Worm (Caenorhabditis elegans): ENCODE data around the gene gldi-4.

gldi-4 gene

ce11 chrIV:7020630-7021029 is 3.2 kb downstream of the gldi-4 start (continued):
- no peak for TF ChIP-seq ceh-88 (GFP tag; IDR thresholded peaks at IDR 0.05)

DNA sequence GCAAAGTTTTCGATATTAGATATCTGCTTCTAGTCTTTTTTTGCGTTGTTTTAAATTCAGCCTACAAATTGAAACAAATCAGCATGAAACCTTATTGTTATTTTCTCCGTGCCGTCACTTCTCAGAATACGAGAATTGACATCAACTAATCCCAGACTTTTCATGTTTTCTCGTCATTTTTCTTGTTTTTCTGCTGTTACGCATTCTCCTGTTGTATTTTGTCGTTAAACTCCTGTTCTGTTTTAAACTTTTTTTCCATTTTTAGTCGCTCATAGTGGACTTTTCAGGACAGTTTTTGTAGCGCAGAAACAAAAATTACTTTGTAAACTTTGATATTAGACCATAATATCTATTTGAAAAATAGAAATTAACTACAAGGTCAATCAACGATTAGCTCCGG is 4.8 kb downstream of the gldi-4 start:
- no peak for TF ChIP-seq nhr-20 (tag; optimal IDR thresholded peaks at IDR 0.05)
- TF ChIP-seq nhr-85 (tag) = peak; percentile 56

DNA sequence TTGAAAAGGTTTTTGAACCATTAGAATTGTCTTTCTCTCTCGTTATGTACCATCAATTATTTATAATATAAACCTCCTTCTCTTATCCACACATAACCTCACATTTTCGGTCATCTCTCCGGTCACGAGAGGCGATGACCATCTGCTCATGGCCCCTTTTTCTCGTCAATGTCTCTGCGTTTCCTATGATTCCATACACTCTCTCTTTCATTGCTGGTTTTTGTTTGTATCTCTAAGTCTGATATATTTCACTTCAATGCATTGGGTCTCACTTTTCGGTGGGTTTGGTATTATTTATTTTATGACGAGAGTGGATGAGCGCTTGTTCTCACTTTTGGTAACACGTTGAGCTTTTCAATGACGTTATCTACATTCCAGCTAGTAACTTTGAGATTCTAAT is 5.6 kb downstream of the gldi-4 start:
- peak; percentile 43 to 55 (median 48) for TF ChIP-seq dpl-1 (GFP tag; optimal IDR thresholded peaks at IDR 0.05)
- TF ChIP-seq skn-1 (tag; optimal IDR thresholded peaks at IDR 0.05) = peak; percentile 61
- no peak for TF ChIP-seq mab-9 (GFP tag; IDR thresholded peaks at IDR 0.05)
- TF ChIP-seq tlp-1 (tag; optimal IDR thresholded peaks at IDR 0.05) = no peak
- TF ChIP-seq nhr-28 (tag; optimal IDR thresholded peaks at IDR 0.05) = no peak
- no peak for TF ChIP-seq ceh-90 (tag; optimal IDR thresholded peaks at IDR 0.05)
- TF ChIP-seq nhr-237 (tag; optimal IDR thresholded peaks at IDR 0.05) = no peak
- TF ChIP-seq lin-14 (GFP tag; optimal IDR thresholded peaks at IDR 0.05) = peak; percentile 96
- peak; percentile 12 for TF ChIP-seq lin-15B (tag; optimal IDR thresholded peaks at IDR 0.05)
- no peak for TF ChIP-seq ces-1 (GFP tag; optimal IDR thresholded peaks at IDR 0.05)
- peak; percentile 16 for TF ChIP-seq aha-1 (tag; optimal IDR thresholded peaks at IDR 0.05)
- peak; percentile 39 for TF ChIP-seq egl-13 (tag; optimal IDR thresholded peaks at IDR 0.05)
- peak; percentile 60 to 66 for TF ChIP-seq efl-1 (optimal IDR thresholded peaks at IDR 0.05)
- peak; percentile 31 to 62 for TF ChIP-seq efl-1 (GFP tag; optimal IDR thresholded peaks at IDR 0.05 in 1 of 2)
- no peak for TF ChIP-seq sup-37 (GFP tag; optimal IDR thresholded peaks at IDR 0.05)
- no peak for TF ChIP-seq mef-2 (tag; optimal IDR thresholded peaks at IDR 0.05)
- TF ChIP-seq nhr-47 (tag; optimal IDR thresholded peaks at IDR 0.05) = peak; percentile 65
- peak; percentile 48 for TF ChIP-seq jun-1 (tag; optimal IDR thresholded peaks at IDR 0.05)
- TF ChIP-seq snpc-4 (tag; optimal IDR thresholded peaks at IDR 0.05) = peak; percentile 48
- peak; percentile 81 for TF ChIP-seq nhr-90 (tag; optimal IDR thresholded peaks at IDR 0.05; ENCODE audit: poor library complexity)
- TF ChIP-seq ztf-4 (tag; optimal IDR thresholded peaks at IDR 0.05) = peak; percentile 85
- peak; percentile 26 for TF ChIP-seq elt-2 (tag; optimal IDR thresholded peaks at IDR 0.05)
- peak; percentile 37 for TF ChIP-seq fkh-8 (tag; optimal IDR thresholded peaks at IDR 0.05)
- TF ChIP-seq fos-1 (tag; optimal IDR thresholded peaks at IDR 0.05) = peak; percentile 67
- TF ChIP-seq mdl-1 (tag; optimal IDR thresholded peaks at IDR 0.05) = peak in 1 of 2 experiments; percentile 83
- TF ChIP-seq nhr-77 (tag; optimal IDR thresholded peaks at IDR 0.05) = peak; percentile 29
- no peak for TF ChIP-seq ama-1 (optimal IDR thresholded peaks at IDR 0.05)
- TF ChIP-seq nhr-76 (tag; optimal IDR thresholded peaks at IDR 0.05) = no peak
- TF ChIP-seq unc-98 (GFP tag; IDR thresholded peaks at IDR 0.05) = no peak
- no peak for TF ChIP-seq unc-30 (tag; optimal IDR thresholded peaks at IDR 0.05)
- TF ChIP-seq aly-2 (tag; optimal IDR thresholded peaks at IDR 0.05) = no peak
- peak; percentile 71 for TF ChIP-seq xbp-1 (tag; optimal IDR thresholded peaks at IDR 0.05)
- no peak for TF ChIP-seq C04F5.9 (tag; optimal IDR thresholded peaks at IDR 0.05)
- TF ChIP-seq tbx-2 (tag; optimal IDR thresholded peaks at IDR 0.05) = peak; percentile 81
- no peak for TF ChIP-seq hpl-2 (GFP tag; optimal IDR thresholded peaks at IDR 0.05)
- no peak for TF ChIP-seq nhr-12 (tag; optimal IDR thresholded peaks at IDR 0.05)
- no peak for TF ChIP-seq vab-15 (tag; optimal IDR thresholded peaks at IDR 0.05)
- peak; percentile 91 for TF ChIP-seq nhr-20 (tag; optimal IDR thresholded peaks at IDR 0.05)
- TF ChIP-seq ceh-63 (GFP tag; optimal IDR thresholded peaks at IDR 0.05) = no peak
- TF ChIP-seq irx-1 (tag; optimal IDR thresholded peaks at IDR 0.05) = peak; percentile 27
- no peak for TF ChIP-seq pax-3 (tag; optimal IDR thresholded peaks at IDR 0.05)
- TF ChIP-seq nhr-84 (tag; optimal IDR thresholded peaks at IDR 0.05) = no peak
- peak; percentile 85 for TF ChIP-seq nhr-85 (tag)
- peak; percentile 46 for TF ChIP-seq unc-130 (tag; optimal IDR thresholded peaks at IDR 0.05)
- peak; percentile 88 for TF ChIP-seq mep-1 (tag; optimal IDR thresholded peaks at IDR 0.05)
- TF ChIP-seq nhr-71 (tag; optimal IDR thresholded peaks at IDR 0.05) = peak; percentile 94
- peak; percentile 50 for TF ChIP-seq dsc-1 (tag; optimal IDR thresholded peaks at IDR 0.05)
- TF ChIP-seq lir-3 (tag; optimal IDR thresholded peaks at IDR 0.05; ENCODE audit: poor library complexity) = peak; percentile 67
- peak; percentile 78 for TF ChIP-seq swsn-7 (tag; optimal IDR thresholded peaks at IDR 0.05)
- no peak for TF ChIP-seq zag-1 (tag; optimal IDR thresholded peaks at IDR 0.05)
